Fruit fly (Drosophila melanogaster): ENCODE results near the gene Nf-YC.

- no peak for TF ChIP-seq CTCF (optimal IDR thresholded peaks at IDR 0.05)
- TF ChIP-seq CG8478 (optimal IDR thresholded peaks at IDR 0.05) = no peak
These were observed 44.4 kb downstream of the Nf-YC start for dm6 chrX:6776274-6776673.
